Fruit fly (Drosophila melanogaster): ENCODE results near the gene Ho.
A peak's percentile ranks its signal among the peaks of the same experiment; 100 is the strongest.

Gene Ho

DNA sequence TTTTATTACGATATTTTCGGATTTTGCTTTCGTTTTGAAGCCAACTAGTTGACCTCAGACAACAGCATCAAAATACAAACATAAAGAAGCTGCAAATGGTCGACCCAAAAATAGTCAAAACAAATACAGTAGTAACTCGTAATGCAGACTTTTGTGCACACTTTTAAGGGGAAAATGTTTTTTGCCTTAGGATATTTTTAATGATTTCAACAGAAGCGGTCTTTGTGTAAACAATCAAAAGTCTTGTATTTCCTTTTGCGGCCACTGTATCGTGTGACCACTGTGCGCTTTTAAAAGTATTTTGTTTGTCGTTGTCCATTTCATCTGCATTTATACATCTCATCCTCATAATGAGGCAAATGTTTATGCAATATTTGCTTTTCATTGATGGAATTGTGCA, 30.1 kb upstream of the Ho start (continued):
- TF ChIP-seq CG14667 (GFP tag; IDR thresholded peaks at IDR 0.05) (peak; percentile 96), bcd (GFP tag; optimal IDR thresholded peaks at IDR 0.05) (peak; percentile 94), tin (GFP tag; optimal IDR thresholded peaks at IDR 0.05) (peak; percentile 96), CG17912 (GFP tag; optimal IDR thresholded peaks at IDR 0.05) (peak; percentile 91), CoRest (tag; optimal IDR thresholded peaks at IDR 0.05) (peak; percentile 96), CG2712 (tag; optimal IDR thresholded peaks at IDR 0.05) (peak; percentile 89), CG1233 (GFP tag; optimal IDR thresholded peaks at IDR 0.05) (peak; percentile 95), ttk (GFP tag; IDR thresholded peaks at IDR 0.05) (peak; percentile 96), CG7928 (GFP tag; optimal IDR thresholded peaks at IDR 0.05) (peak; percentile 81), Hey (tag; optimal IDR thresholded peaks at IDR 0.05) (peak; percentile 89), Sox100B (GFP tag; optimal IDR thresholded peaks at IDR 0.05) (peak; percentile 91), kah (GFP tag; optimal IDR thresholded peaks at IDR 0.05) (peak; percentile 74), aop (GFP tag; IDR thresholded peaks at IDR 0.05) (peak; percentile 92), CG6254 (GFP tag; optimal IDR thresholded peaks at IDR 0.05) (peak; percentile 52), salm (tag; optimal IDR thresholded peaks at IDR 0.05) (peak; percentile 86), Six4 (GFP tag; optimal IDR thresholded peaks at IDR 0.05) (peak; percentile 92), CG9876 (GFP tag; optimal IDR thresholded peaks at IDR 0.05) (peak; percentile 95), CG7556 (GFP tag; optimal IDR thresholded peaks at IDR 0.05) (peak; percentile 91), zen (tag; optimal IDR thresholded peaks at IDR 0.05) (peak; percentile 86), CG15696 (tag; optimal IDR thresholded peaks at IDR 0.05) (peak; percentile 83), CG13624 (GFP tag; optimal IDR thresholded peaks at IDR 0.05) (peak; percentile 98), rib (GFP tag; IDR thresholded peaks at IDR 0.05) (peak; percentile 97), CG17612 (GFP tag; IDR thresholded peaks at IDR 0.05) (peak; percentile 95), Ets97D (GFP tag; optimal IDR thresholded peaks at IDR 0.05) (peak; percentile 84), CG8765 (GFP tag; IDR thresholded peaks at IDR 0.05) (peak; percentile 85), disco-r (GFP tag; optimal IDR thresholded peaks at IDR 0.05) (peak; percentile 94), ham (GFP tag; IDR thresholded peaks at IDR 0.05) (peak; percentile 90), vvl (GFP tag; IDR thresholded peaks at IDR 0.05) (peak; percentile 99), Lpt (GFP tag; optimal IDR thresholded peaks at IDR 0.05) (no peak), CG15269 (tag; optimal IDR thresholded peaks at IDR 0.05) (peak; percentile 98), YL-1 (GFP tag; optimal IDR thresholded peaks at IDR 0.05) (peak; percentile 63), CTCF (GFP tag; optimal IDR thresholded peaks at IDR 0.05) (peak; percentile 39), Poxn (GFP tag; IDR thresholded peaks at IDR 0.05) (peak; percentile 96), Taf1 (GFP tag; IDR thresholded peaks at IDR 0.05) (peak; percentile 97), jumu (GFP tag; optimal IDR thresholded peaks at IDR 0.05) (peak; percentile 96), CG2120 (GFP tag; optimal IDR thresholded peaks at IDR 0.05) (peak; percentile 99), CG7745 (tag; optimal IDR thresholded peaks at IDR 0.05) (no peak), dmrt11E (tag; optimal IDR thresholded peaks at IDR 0.05) (peak; percentile 69), Nf-YA (GFP tag; IDR thresholded peaks at IDR 0.05) (peak; percentile 93), Oli (tag; optimal IDR thresholded peaks at IDR 0.05) (peak; percentile 95), CG10274 (GFP tag; optimal IDR thresholded peaks at IDR 0.05) (peak; percentile 85), CG17829 (tag; optimal IDR thresholded peaks at IDR 0.05) (peak; percentile 88), Doc3 (GFP tag; IDR thresholded peaks at IDR 0.05; ENCODE audit: partially characterized antibody) (no peak), CG4820 (GFP tag; optimal IDR thresholded peaks at IDR 0.05) (peak; percentile 93), pum (GFP tag; optimal IDR thresholded peaks at IDR 0.05) (peak; percentile 96), CG31224 (GFP tag; IDR thresholded peaks at IDR 0.05) (peak; percentile 93), trh (GFP tag; optimal IDR thresholded peaks at IDR 0.05) (peak; percentile 88), grn (GFP tag; optimal IDR thresholded peaks at IDR 0.05) (peak; percentile 40), Nf-YB (GFP tag; optimal IDR thresholded peaks at IDR 0.05) (peak; percentile 71), tgo (GFP tag; IDR thresholded peaks at IDR 0.05) (peak; percentile 97), Scr (GFP tag; IDR thresholded peaks at IDR 0.05; ENCODE audit: partially characterized antibody) (no peak), nom (GFP tag; optimal IDR thresholded peaks at IDR 0.05) (peak; percentile 8)
